Fruit fly (Drosophila melanogaster) whole organism: Measurements from ENCODE around the gene Pex2.

Source experiments
- CG8478 ChIP-seq: fragments of >200 bp; optimal IDR thresholded peaks from 2 replicates; lab custom pipeline; 2018; ENCODE audit warnings: inconsistent platforms
- Dll ChIP-seq: fragments of >200 bp; optimal IDR thresholded peaks from 2 replicates; lab custom pipeline; 2017
- EcR ChIP-seq, 2 experiments: fragments of >200 bp; optimal IDR thresholded peaks; 2 replicates each; lab custom pipeline; 2017; ENCODE audit warnings: missing biosample characterization in 2 of 2, missing genetic modification characterization in 2 of 2, missing genetic modification reagents in 2 of 2
- pan ChIP-seq: fragments of >200 bp; optimal IDR thresholded peaks from 2 replicates; lab custom pipeline; 2017
- psq ChIP-seq: fragments of >200 bp; optimal IDR thresholded peaks from 2 replicates; lab custom pipeline; 2017
- usp ChIP-seq: fragments of >200 bp; optimal IDR thresholded peaks from 2 replicates; lab custom pipeline; 2017; ENCODE audit warnings: missing biosample characterization, missing genetic modification characterization, mixed read lengths

dm6 chr3L:8372035-8372434, 33.2 kb downstream of the Pex2 start, which contains the start of gene ImpE1:
- TF ChIP-seq usp (GFP tag; lab: Kevin White, UChicago) = no peak
- TF ChIP-seq CG8478 (lab: Kevin White, UChicago) = no peak
- TF ChIP-seq Dll (lab: Kevin White, UChicago) = peak; percentile 2
- no peak for TF ChIP-seq pan (lab: Kevin White, UChicago)
- no peak for TF ChIP-seq EcR (GFP tag; optimal IDR thresholded peaks at IDR 0.05; lab: Kevin White, UChicago)
- TF ChIP-seq psq (lab: Kevin White, UChicago) = no peak
